Worm (Caenorhabditis elegans) whole organism, L1 larva: Measurements from ENCODE around the gene pyr-1.

ENCODE experiments used
- aly-2 ChIP-seq: fragments of 150-350 bp; optimal IDR thresholded peaks from 2 replicates; lab custom pipeline; 2014; ENCODE audit warnings: missing biosample characterization, missing genetic modification characterization
- ceh-82 ChIP-seq, 3 experiments: fragments of 150-350 bp in 1 of 3; sonication (generic microtip) in 2 of 3; optimal IDR thresholded peaks; 2 replicates each; lab custom pipeline; 2014 to 2017; ENCODE audit warnings: missing biosample characterization in 3 of 3, missing genetic modification characterization in 3 of 3
- dpl-1 ChIP-seq, 3 experiments: fragments of 150-350 bp in 2 of 3; sonication (generic microtip) in 1 of 3; optimal IDR thresholded peaks; 2 replicates each; lab custom pipeline; 2014 to 2017; ENCODE audit warnings: missing biosample characterization in 3 of 3, missing genetic modification characterization in 3 of 3, missing genetic modification reagents in 3 of 3
- fkh-10 ChIP-seq: sonication (generic microtip); optimal IDR thresholded peaks from 2 replicates; lab custom pipeline; 2017; ENCODE audit warnings: missing biosample characterization, missing genetic modification reagents, missing genetic modification characterization
- lin-14 ChIP-seq: fragments of 200-800 bp; sonication (Bioruptor generic); optimal IDR thresholded peaks from 2 replicates; lab custom pipeline; 2018; ENCODE audit warnings: mild to moderate bottlenecking, missing genetic modification characterization, moderate library complexity, missing compliant biosample characterization
- nhr-28 ChIP-seq: fragments of 150-350 bp; optimal IDR thresholded peaks from 2 replicates; lab custom pipeline; 2014; ENCODE audit warnings: missing biosample characterization, missing genetic modification characterization
- rnt-1 ChIP-seq: sonication (generic microtip); optimal IDR thresholded peaks from 2 replicates; lab custom pipeline; 2016; ENCODE audit warnings: mild to moderate bottlenecking, missing genetic modification characterization, moderate library complexity, missing compliant biosample characterization
- unc-30 ChIP-seq: sonication (generic microtip); optimal IDR thresholded peaks from 2 replicates; lab custom pipeline; 2017; ENCODE audit warnings: missing biosample characterization, missing genetic modification characterization
- xbp-1 ChIP-seq: sonication (generic microtip); optimal IDR thresholded peaks from 2 replicates; lab custom pipeline; 2016; ENCODE audit warnings: missing genetic modification characterization, missing compliant biosample characterization
- zag-1 ChIP-seq: fragments of 150-350 bp; optimal IDR thresholded peaks from 2 replicates; lab custom pipeline; 2014; ENCODE audit warnings: missing biosample characterization, missing genetic modification characterization

- TF ChIP-seq zag-1 (no peak), xbp-1 (tag; lab: Kevin White, UChicago) (no peak), fkh-10 (GFP tag; lab: Kevin White, UChicago) (no peak), lin-14 (no peak), nhr-28 (no peak), aly-2 (tag; lab: Kevin White, UChicago) (no peak), ceh-82 (tag; optimal IDR thresholded peaks at IDR 0.05; lab: Kevin White, UChicago) (no peak), dpl-1 (GFP tag; optimal IDR thresholded peaks at IDR 0.05; lab: Kevin White, UChicago) (no peak), rnt-1 (no peak), unc-30 (no peak)
Measured at ce11 chrII:8625163-8625562, 25.7 kb upstream of the pyr-1 start, which contains the start of gene sptf-2.
